Worm (Caenorhabditis elegans): ENCODE measurements around the gene F59A1.6.

DNA sequence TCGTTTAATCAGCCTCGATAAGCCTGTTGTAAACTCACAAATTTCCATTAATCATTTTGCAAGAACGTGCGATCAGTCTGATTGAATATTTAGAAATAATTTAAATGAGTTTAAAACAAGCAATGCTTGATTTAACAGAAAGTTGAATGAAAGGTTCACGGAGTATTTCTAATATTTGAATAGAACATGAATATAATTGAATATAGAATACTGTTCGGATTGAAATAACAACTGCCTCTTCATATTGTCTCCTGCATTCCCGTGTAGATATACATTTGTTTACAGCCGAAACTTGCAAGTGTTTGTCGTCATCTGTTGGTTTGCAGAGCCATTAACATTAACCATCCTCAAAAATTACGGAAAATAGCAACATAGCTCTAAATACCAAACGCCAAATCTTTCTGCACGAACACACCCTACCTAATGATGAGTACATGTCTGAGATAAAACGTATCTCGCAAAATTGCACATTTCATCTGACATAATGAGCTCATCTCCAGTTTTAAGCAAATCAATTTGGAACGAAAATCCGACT is 15.9 kb downstream of the F59A1.6 start, which contains the start of the genes Y26G10.5 and srh-32:
- TF ChIP-seq ztf-25 (GFP tag; IDR thresholded peaks at IDR 0.05) (no peak), ama-1 (optimal IDR thresholded peaks at IDR 0.05) (no peak), ama-1 (GFP tag; optimal IDR thresholded peaks at IDR 0.05) (no peak), lsl-1 (GFP tag; optimal IDR thresholded peaks at IDR 0.05) (no peak), hlh-26 (GFP tag; conservative IDR thresholded peaks at IDR 0.05) (no peak), athp-1 (tag; optimal IDR thresholded peaks at IDR 0.05) (no peak), attf-5 (GFP tag; optimal IDR thresholded peaks at IDR 0.05) (no peak), ztf-26 (tag; optimal IDR thresholded peaks at IDR 0.05) (no peak), F37B4.10 (GFP tag; IDR thresholded peaks at IDR 0.05) (no peak), nhr-90 (tag; optimal IDR thresholded peaks at IDR 0.05) (no peak), lin-26 (GFP tag; IDR thresholded peaks at IDR 0.05) (no peak), xnd-1 (tag; optimal IDR thresholded peaks at IDR 0.05) (no peak), nfyb-1 (GFP tag; IDR thresholded peaks at IDR 0.05) (no peak)
